Fruit fly (Drosophila melanogaster): Measurements from ENCODE around the gene Arpc4.

- TF ChIP-seq psq (GFP tag; optimal IDR thresholded peaks at IDR 0.05) (no peak), h (GFP tag; optimal IDR thresholded peaks at IDR 0.05) (no peak), rgr (GFP tag; optimal IDR thresholded peaks at IDR 0.05) (no peak), lola (GFP tag; optimal IDR thresholded peaks at IDR 0.05) (no peak), Hr78 (GFP tag; optimal IDR thresholded peaks at IDR 0.05) (no peak), CG9705 (GFP tag; optimal IDR thresholded peaks at IDR 0.05) (no peak), Jra (GFP tag; optimal IDR thresholded peaks at IDR 0.05) (no peak), pan (optimal IDR thresholded peaks at IDR 0.05) (no peak), Hr83 (GFP tag; optimal IDR thresholded peaks at IDR 0.05; ENCODE audit: poor library complexity, severe bottlenecking) (no peak), Vsx2 (GFP tag; optimal IDR thresholded peaks at IDR 0.05; ENCODE audit: partially characterized antibody) (no peak), CG32264 (GFP tag; optimal IDR thresholded peaks at IDR 0.05) (no peak), dmrt93B (GFP tag; optimal IDR thresholded peaks at IDR 0.05) (no peak)
Measured at dm6 chr2L:6160100-6160499, 35.2 kb downstream of the Arpc4 start, which contains the start of gene CG13989.
